Fruit fly (Drosophila melanogaster) whole organism, wandering third instar larva: ENCODE measurements around the gene CG10587.

Source experiments
- Abd-B ChIP-seq: fragments of >200 bp; optimal IDR thresholded peaks from 2 replicates; lab custom pipeline; 2017; ENCODE audit warnings: missing biosample characterization, missing genetic modification characterization
- CG32264 ChIP-seq: fragments of 200-800 bp; sonication (Bioruptor generic); optimal IDR thresholded peaks from 2 replicates; lab custom pipeline; 2016; ENCODE audit warnings: missing biosample characterization, missing genetic modification characterization
- CG9705 ChIP-seq: fragments of 200-800 bp; sonication (Bioruptor generic); optimal IDR thresholded peaks from 2 replicates; lab custom pipeline; 2018; ENCODE audit warnings: missing biosample characterization, mild to moderate bottlenecking, missing genetic modification characterization
- CrebA ChIP-seq: fragments of 200-800 bp; sonication (Bioruptor generic); optimal IDR thresholded peaks from 2 replicates; lab custom pipeline; 2016; ENCODE audit warnings: missing biosample characterization, mild to moderate bottlenecking, missing genetic modification characterization, borderline replicate concordance
- Dfd ChIP-seq: fragments of >200 bp; optimal IDR thresholded peaks from 2 replicates; lab custom pipeline; 2017; ENCODE audit warnings: missing biosample characterization, missing genetic modification characterization
- Dif ChIP-seq: fragments of 200-275, 200-300 bp; sonication (Bioruptor generic); optimal IDR thresholded peaks from 2 replicates; lab custom pipeline; 2018; ENCODE audit warnings: missing biosample characterization, missing genetic modification characterization; ENCODE audit not compliant: partially characterized antibody
- GATAd ChIP-seq: sonication (Bioruptor generic); optimal IDR thresholded peaks from 2 replicates; lab custom pipeline; 2016; ENCODE audit warnings: missing biosample characterization, missing genetic modification characterization
- HLH106 ChIP-seq: fragments of 200-800 bp; optimal IDR thresholded peaks from 3 replicates; lab custom pipeline; 2019; ENCODE audit warnings: missing biosample characterization, mild to moderate bottlenecking, missing genetic modification characterization, moderate library complexity
- Hnf4 ChIP-seq: fragments of 200-800 bp; sonication (Bioruptor generic); optimal IDR thresholded peaks from 2 replicates; lab custom pipeline; 2016; ENCODE audit warnings: missing biosample characterization, mild to moderate bottlenecking, missing genetic modification characterization
- Hr78 ChIP-seq: fragments of >200 bp; optimal IDR thresholded peaks from 2 replicates; lab custom pipeline; 2017; ENCODE audit warnings: missing biosample characterization, missing genetic modification characterization
- Hr83 ChIP-seq: fragments of 200-300 bp; sonication (Bioruptor generic); optimal IDR thresholded peaks from 2 replicates; lab custom pipeline; 2016; ENCODE audit warnings: missing biosample characterization, mild to moderate bottlenecking, missing genetic modification characterization, moderate library complexity; ENCODE audit not compliant: poor library complexity, severe bottlenecking
- Jra ChIP-seq: sonication (Bioruptor generic); optimal IDR thresholded peaks from 2 replicates; lab custom pipeline; 2016; ENCODE audit warnings: missing biosample characterization, missing genetic modification characterization
- Mio ChIP-seq: sonication (Bioruptor generic); optimal IDR thresholded peaks from 2 replicates; lab custom pipeline; 2016; ENCODE audit warnings: missing biosample characterization, missing genetic modification characterization
- Myc ChIP-seq: fragments of >200 bp; optimal IDR thresholded peaks from 2 replicates; lab custom pipeline; 2017
- N ChIP-seq: fragments of >200 bp; optimal IDR thresholded peaks from 2 replicates; lab custom pipeline; 2018; ENCODE audit warnings: missing biosample characterization, missing external identifiers, missing genetic modification characterization
- OdsH ChIP-seq: fragments of 200-800 bp; sonication (Bioruptor generic); optimal IDR thresholded peaks from 2 replicates; lab custom pipeline; 2016; ENCODE audit warnings: missing biosample characterization, mild to moderate bottlenecking, missing genetic modification characterization
- Rel ChIP-seq, 2 experiments: fragments of 200-800 bp; sonication (Bioruptor generic) in 1 of 2; optimal IDR thresholded peaks; 2 replicates in 1 of 2; 3 replicates in 1 of 2; lab custom pipeline; 2016 to 2019; ENCODE audit warnings: mild to moderate bottlenecking in 2 of 2, missing biosample characterization in 2 of 2, missing genetic modification characterization in 2 of 2, moderate library complexity in 1 of 2
- Sp1 ChIP-seq: fragments of 200-800 bp; sonication (Bioruptor generic); optimal IDR thresholded peaks from 3 replicates; lab custom pipeline; 2019; ENCODE audit warnings: missing biosample characterization, mild to moderate bottlenecking, missing genetic modification characterization, moderate library complexity
- Vsx2 ChIP-seq: fragments of 200-300, 225-300 bp; sonication (Bioruptor generic); optimal IDR thresholded peaks from 2 replicates; lab custom pipeline; 2018; ENCODE audit warnings: missing biosample characterization, missing genetic modification characterization; ENCODE audit not compliant: partially characterized antibody
- br ChIP-seq: fragments of 200-800 bp; sonication (Bioruptor generic); optimal IDR thresholded peaks from 2 replicates; lab custom pipeline; 2016; ENCODE audit warnings: missing biosample characterization, missing genetic modification characterization
- brk ChIP-seq: fragments of 200-800 bp; sonication (Bioruptor generic); optimal IDR thresholded peaks from 2 replicates; lab custom pipeline; 2016; ENCODE audit warnings: missing biosample characterization, mild to moderate bottlenecking, missing genetic modification characterization
- dmrt93B ChIP-seq: fragments of 200-800 bp; sonication (Bioruptor generic); optimal IDR thresholded peaks from 2 replicates; lab custom pipeline; 2018; ENCODE audit warnings: missing biosample characterization, mild to moderate bottlenecking, missing genetic modification characterization
- dsf ChIP-seq: sonication (Bioruptor generic); optimal IDR thresholded peaks from 2 replicates; lab custom pipeline; 2016; ENCODE audit warnings: missing biosample characterization, missing genetic modification characterization, borderline replicate concordance
- ey ChIP-seq: fragments of 200-800 bp; sonication (Bioruptor generic); optimal IDR thresholded peaks from 2 replicates; lab custom pipeline; 2016; ENCODE audit warnings: missing biosample characterization, missing genetic modification characterization
- foxo ChIP-seq, 2 experiments: fragments of 200-800 bp; sonication (Bioruptor generic); optimal IDR thresholded peaks; 2 replicates in 1 of 2; 3 replicates in 1 of 2; lab custom pipeline; 2016 to 2017; ENCODE audit warnings: missing biosample characterization in 2 of 2, missing genetic modification characterization in 2 of 2
- fru ChIP-seq: fragments of 200-800 bp; sonication (Bioruptor generic); optimal IDR thresholded peaks from 3 replicates; lab custom pipeline; 2016; ENCODE audit warnings: missing biosample characterization, mild to moderate bottlenecking, missing genetic modification characterization
- h ChIP-seq: fragments of 200-800 bp; sonication (Bioruptor generic); optimal IDR thresholded peaks from 3 replicates; lab custom pipeline; 2016; ENCODE audit warnings: missing biosample characterization, mild to moderate bottlenecking, missing genetic modification characterization
- jim ChIP-seq: fragments of 175-275, 200-325 bp; sonication (Bioruptor generic); optimal IDR thresholded peaks from 2 replicates; lab custom pipeline; 2016; ENCODE audit warnings: missing biosample characterization, mild to moderate bottlenecking, missing genetic modification characterization
- lola ChIP-seq: fragments of >200 bp; optimal IDR thresholded peaks from 2 replicates; lab custom pipeline; 2017; ENCODE audit warnings: missing biosample characterization, missing genetic modification characterization
- pan ChIP-seq: fragments of >200 bp; optimal IDR thresholded peaks from 2 replicates; lab custom pipeline; 2017
- psq ChIP-seq: fragments of 200-800 bp; sonication (Bioruptor generic); optimal IDR thresholded peaks from 3 replicates; lab custom pipeline; 2017; ENCODE audit warnings: missing biosample characterization, mild to moderate bottlenecking, missing genetic modification characterization, moderate library complexity
- rgr ChIP-seq: fragments of 200-800 bp; sonication (Bioruptor generic); optimal IDR thresholded peaks from 3 replicates; lab custom pipeline; 2016; ENCODE audit warnings: missing biosample characterization, mild to moderate bottlenecking, missing genetic modification characterization
- sage ChIP-seq: fragments of 200-800 bp; sonication (Bioruptor generic); optimal IDR thresholded peaks from 2 replicates; lab custom pipeline; 2016; ENCODE audit warnings: missing biosample characterization, mild to moderate bottlenecking, missing genetic modification characterization
- sv ChIP-seq: fragments of 200-800 bp; sonication (Bioruptor generic); optimal IDR thresholded peaks from 3 replicates; lab custom pipeline; 2016; ENCODE audit warnings: missing biosample characterization, missing genetic modification characterization
- tai ChIP-seq: sonication (Bioruptor generic); optimal IDR thresholded peaks from 2 replicates; lab custom pipeline; 2016; ENCODE audit warnings: missing biosample characterization, missing genetic modification characterization
- usp ChIP-seq: fragments of >200 bp; optimal IDR thresholded peaks from 2 replicates; lab custom pipeline; 2017; ENCODE audit warnings: missing biosample characterization, missing genetic modification characterization
- woc ChIP-seq: sonication (Bioruptor generic); optimal IDR thresholded peaks from 2 replicates; lab custom pipeline; 2016; ENCODE audit warnings: missing biosample characterization, mild to moderate bottlenecking, missing genetic modification characterization

The CG10587 gene

DNA sequence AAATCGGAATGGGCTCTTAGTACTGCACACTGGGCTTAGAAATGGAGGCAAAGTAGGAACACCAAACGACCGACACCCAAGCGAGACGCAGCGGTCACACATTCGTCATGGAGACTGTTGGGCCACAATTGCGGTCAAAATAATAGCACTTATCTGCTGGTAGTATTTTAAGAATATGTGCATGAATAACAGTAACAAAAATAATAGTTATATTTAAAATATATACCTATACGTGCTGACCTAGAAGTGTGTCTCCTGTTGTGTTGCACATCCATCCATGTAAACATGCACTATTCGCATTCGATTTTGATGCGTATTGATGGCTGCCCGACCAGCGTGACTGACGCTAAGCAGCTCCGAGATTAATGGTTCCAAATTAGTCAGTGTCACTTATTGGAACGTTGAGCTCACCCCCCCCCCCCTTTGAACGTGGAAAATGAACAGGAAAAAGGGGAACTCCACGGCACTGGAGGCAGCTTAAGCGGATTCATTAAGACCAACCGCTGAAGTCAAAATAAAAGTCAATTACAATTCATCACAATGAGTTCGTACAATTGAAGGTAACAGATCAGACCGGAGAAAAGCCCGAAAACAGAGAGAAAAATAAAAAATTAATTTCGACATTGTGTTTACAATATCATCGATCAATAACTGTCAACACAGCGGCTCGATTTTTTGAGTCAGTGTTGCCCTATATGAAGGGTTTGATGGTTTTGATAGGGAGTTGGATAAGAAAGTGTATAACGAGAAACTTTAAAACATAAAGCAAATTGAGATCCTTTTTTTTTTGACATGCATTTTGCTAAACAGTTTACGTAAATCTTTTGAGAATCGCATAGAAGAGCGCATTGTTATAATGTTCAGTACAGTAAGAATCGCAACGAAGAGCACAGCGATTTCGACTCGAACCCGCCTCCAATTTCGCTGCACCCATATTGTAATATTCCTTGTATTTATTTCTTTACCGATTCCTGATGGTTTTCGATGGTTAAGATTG, 9.4 kb downstream of the CG10587 start:
- TF ChIP-seq sv (no peak), Hnf4 (GFP tag; lab: Kevin White, UChicago) (no peak), br (GFP tag; lab: Kevin White, UChicago) (peak; percentile 28), HLH106 (tag; lab: Kevin White, UChicago) (no peak), CrebA (GFP tag; lab: Kevin White, UChicago) (no peak), psq (GFP tag; lab: Kevin White, UChicago) (peak; percentile 32), foxo (GFP tag; optimal IDR thresholded peaks at IDR 0.05; lab: Kevin White, UChicago) (peak in 1 of 2 experiments; percentile 35), h (GFP tag; lab: Kevin White, UChicago) (peak; percentile 23), brk (GFP tag; lab: Kevin White, UChicago) (no peak), rgr (GFP tag; lab: Kevin White, UChicago) (peak; percentile 25), Rel (GFP tag; optimal IDR thresholded peaks at IDR 0.05; lab: Kevin White, UChicago) (no peak), Rel (tag; optimal IDR thresholded peaks at IDR 0.05; lab: Kevin White, UChicago) (peak; percentile 62), fru (GFP tag; lab: Kevin White, UChicago) (peak; percentile 36), woc (GFP tag; lab: Kevin White, UChicago) (peak; percentile 32), ey (GFP tag; lab: Kevin White, UChicago) (peak; percentile 13)

DNA sequence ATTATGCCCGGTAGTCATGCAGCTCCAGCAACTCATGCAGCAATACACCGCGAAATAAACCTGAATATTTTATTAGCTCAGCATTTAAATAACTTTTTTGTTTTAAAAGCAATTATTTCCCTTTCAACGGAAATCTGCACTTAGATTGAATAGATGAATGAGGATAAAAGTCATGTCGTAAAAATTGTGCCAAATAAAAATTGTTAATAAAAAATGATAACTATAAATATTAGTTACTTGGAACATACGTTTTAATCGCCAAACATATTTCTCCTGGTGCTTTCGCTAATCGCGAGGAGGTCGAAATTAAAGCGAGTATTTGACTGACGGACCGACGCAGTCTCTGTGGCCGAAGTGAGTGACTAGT, 10.3 kb downstream of the CG10587 start:
- TF ChIP-seq Hnf4 (GFP tag; lab: Kevin White, UChicago) (peak; percentile 6), h (GFP tag; lab: Kevin White, UChicago) (peak; percentile 65), br (GFP tag; lab: Kevin White, UChicago) (peak; percentile 19), Jra (no peak), Hr83 (GFP tag; lab: Kevin White, UChicago) (no peak), CG9705 (GFP tag; lab: Kevin White, UChicago) (peak; percentile 6), rgr (GFP tag; lab: Kevin White, UChicago) (peak; percentile 35), dmrt93B (GFP tag; lab: Kevin White, UChicago) (no peak), OdsH (peak; percentile 52), HLH106 (tag; lab: Kevin White, UChicago) (peak; percentile 63), brk (GFP tag; lab: Kevin White, UChicago) (peak; percentile 21), Dif (no peak), foxo (GFP tag; optimal IDR thresholded peaks at IDR 0.05; lab: Kevin White, UChicago) (peak in 1 of 2 experiments; percentile 9), fru (GFP tag; lab: Kevin White, UChicago) (peak; percentile 5), psq (GFP tag; lab: Kevin White, UChicago) (peak; percentile 14), Sp1 (GFP tag; lab: Kevin White, UChicago) (peak; percentile 59)

- TF ChIP-seq Vsx2 (no peak), Hr83 (GFP tag; lab: Kevin White, UChicago) (peak; percentile 20), sage (GFP tag; lab: Kevin White, UChicago) (peak; percentile 52), jim (GFP tag; lab: Kevin White, UChicago) (no peak), fru (GFP tag; lab: Kevin White, UChicago) (peak; percentile 63), tai (GFP tag; lab: Kevin White, UChicago) (no peak), CrebA (GFP tag; lab: Kevin White, UChicago) (no peak), HLH106 (tag; lab: Kevin White, UChicago) (peak; percentile 24), Dif (peak; percentile 65), sv (no peak), dmrt93B (GFP tag; lab: Kevin White, UChicago) (peak; percentile 32), woc (GFP tag; lab: Kevin White, UChicago) (peak; percentile 44), Hnf4 (GFP tag; lab: Kevin White, UChicago) (peak; percentile 15), pan (lab: Kevin White, UChicago) (no peak), Hr78 (GFP tag; lab: Kevin White, UChicago) (no peak), Dfd (GFP tag; lab: Kevin White, UChicago) (no peak), CG9705 (GFP tag; lab: Kevin White, UChicago) (no peak), rgr (GFP tag; lab: Kevin White, UChicago) (peak; percentile 48), Mio (no peak), N (GFP tag; lab: Kevin White, UChicago) (no peak), psq (GFP tag; lab: Kevin White, UChicago) (peak; percentile 38), foxo (GFP tag; optimal IDR thresholded peaks at IDR 0.05; lab: Kevin White, UChicago) (peak in 1 of 2 experiments; percentile 46), Myc (no peak), ey (GFP tag; lab: Kevin White, UChicago) (peak; percentile 72), Sp1 (GFP tag; lab: Kevin White, UChicago) (peak; percentile 20), CG32264 (GFP tag; lab: Kevin White, UChicago) (peak; percentile 63), lola (no peak), usp (GFP tag; lab: Kevin White, UChicago) (no peak), GATAd (GFP tag; lab: Kevin White, UChicago) (no peak), brk (GFP tag; lab: Kevin White, UChicago) (peak; percentile 31), Abd-B (GFP tag; lab: Kevin White, UChicago) (no peak), dsf (GFP tag; lab: Kevin White, UChicago) (no peak), OdsH (peak; percentile 38), br (GFP tag; lab: Kevin White, UChicago) (peak; percentile 49), h (GFP tag; lab: Kevin White, UChicago) (peak; percentile 51), Jra (no peak), Rel (GFP tag; optimal IDR thresholded peaks at IDR 0.05; lab: Kevin White, UChicago) (peak; percentile 22), Rel (tag; optimal IDR thresholded peaks at IDR 0.05; lab: Kevin White, UChicago) (no peak)
Measured at dm6 chr3L:20951477-20952120, 10.8 kb downstream of the CG10587 start.
